Fruit fly (Drosophila melanogaster) whole organism, wandering third instar larva: ENCODE data around the gene Mayo.

Experiments used
- Hr78 ChIP-seq: fragments of >200 bp; optimal IDR thresholded peaks from 2 replicates; lab custom pipeline; 2017; ENCODE audit warnings: missing biosample characterization, missing genetic modification characterization
- Myc ChIP-seq: fragments of >200 bp; optimal IDR thresholded peaks from 2 replicates; lab custom pipeline; 2017
- foxo ChIP-seq, 2 experiments: fragments of 200-800 bp; sonication (Bioruptor generic); optimal IDR thresholded peaks; 2 replicates in 1 of 2; 3 replicates in 1 of 2; lab custom pipeline; 2016 to 2017; ENCODE audit warnings: missing biosample characterization in 2 of 2, missing genetic modification characterization in 2 of 2

DNA sequence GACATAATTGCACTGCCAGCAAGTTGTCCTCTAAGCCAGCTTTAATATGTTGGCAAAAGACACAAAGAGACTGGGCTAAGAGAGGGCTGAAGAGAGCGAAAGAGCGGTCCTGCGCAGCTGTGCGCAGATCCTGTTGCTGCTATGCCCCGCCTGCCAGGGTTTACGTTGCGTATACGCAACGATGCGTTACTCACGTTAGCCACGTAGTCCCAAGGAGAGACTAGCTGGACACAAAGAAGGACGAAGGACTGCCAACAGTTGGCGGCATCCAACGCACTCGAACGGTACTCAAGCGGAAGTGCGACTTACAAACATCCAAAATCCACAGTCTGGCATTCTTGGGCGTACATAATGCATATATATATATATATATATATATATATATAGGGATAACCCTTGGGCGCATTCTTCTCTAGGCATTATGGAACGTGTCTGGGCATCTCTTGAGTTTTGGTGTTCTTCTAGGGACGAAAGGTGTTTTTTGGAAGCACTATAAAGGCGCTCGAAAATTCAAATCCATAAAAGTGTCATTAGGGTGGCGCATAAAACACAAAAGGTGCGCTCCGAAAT is 10.9 kb upstream of the Mayo start:
- TF ChIP-seq Myc: no peak
- no peak for TF ChIP-seq foxo (GFP tag; optimal IDR thresholded peaks at IDR 0.05; lab: Kevin White, UChicago)
- TF ChIP-seq Hr78 (GFP tag; lab: Kevin White, UChicago): no peak
